Fruit fly (Drosophila melanogaster) whole organism, prepupa: ENCODE data around the gene Tudor-SN.

Source experiments
- Blimp-1 ChIP-seq: fragments of 200-800 bp; sonication (Bioruptor generic); optimal IDR thresholded peaks from 3 replicates; lab custom pipeline; 2017; ENCODE audit warnings: missing biosample characterization, missing genetic modification characterization, mild to moderate bottlenecking, moderate library complexity, missing genetic modification reagents
- CG11762 ChIP-seq: fragments of 200-800 bp; sonication (Bioruptor generic); optimal IDR thresholded peaks from 3 replicates; lab custom pipeline; 2016; ENCODE audit warnings: missing biosample characterization, missing genetic modification characterization; ENCODE audit not compliant: insufficient read depth
- CG6808 ChIP-seq: fragments of 200-800 bp; sonication (Bioruptor generic); optimal IDR thresholded peaks from 3 replicates; lab custom pipeline; 2017; ENCODE audit warnings: missing biosample characterization, missing genetic modification characterization, mild to moderate bottlenecking, moderate library complexity, missing genetic modification reagents
- CG8319 ChIP-seq: fragments of 200-800 bp; sonication (Bioruptor generic); optimal IDR thresholded peaks from 3 replicates; lab custom pipeline; 2016; ENCODE audit warnings: missing biosample characterization, missing genetic modification characterization
- Sox102F ChIP-seq: fragments of 200-800 bp; sonication (Bioruptor generic); optimal IDR thresholded peaks from 2 replicates; lab custom pipeline; 2016; ENCODE audit warnings: missing biosample characterization, mild to moderate bottlenecking, missing genetic modification characterization

DNA sequence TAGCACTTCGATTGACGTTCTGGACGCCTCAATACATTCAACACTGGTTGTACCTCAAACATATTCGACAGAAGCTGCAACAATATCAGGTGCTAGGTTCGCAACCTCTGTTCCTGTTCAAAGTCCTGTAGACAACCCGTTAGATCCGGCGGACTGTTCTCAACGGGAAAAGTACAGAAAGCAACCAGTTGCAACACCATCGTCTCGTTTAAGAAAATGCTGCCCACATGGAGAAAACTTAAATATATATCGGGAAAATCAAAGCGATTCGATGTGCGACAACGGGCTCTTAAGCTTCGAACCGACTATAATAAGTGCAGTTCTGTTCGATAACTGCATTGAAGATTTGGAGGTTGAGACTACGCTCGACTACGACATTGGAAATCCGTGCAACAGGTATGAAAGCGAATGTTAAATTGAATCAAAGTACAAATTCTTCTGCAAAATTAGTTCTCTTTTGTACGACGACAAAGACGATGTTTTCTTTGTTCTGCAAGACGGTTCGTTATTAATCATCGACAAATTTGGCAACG is 15.9 kb downstream of the Tudor-SN start:
- TF ChIP-seq CG11762 (GFP tag; lab: Kevin White, UChicago), result no peak
- TF ChIP-seq CG8319 (GFP tag; lab: Kevin White, UChicago), result no peak
- TF ChIP-seq CG6808 (GFP tag; lab: Kevin White, UChicago), result no peak
- no peak for TF ChIP-seq Blimp-1 (GFP tag; lab: Kevin White, UChicago)
- no peak for TF ChIP-seq Sox102F
